Comparison of ENCODE assay signal across 1 fruit fly cellular context in genomic region chr2L:9449257-9449972, dm6.
TF ChIP-seq lines count a peak whose summit lies in the region.

No protein-coding gene starts in this region.

TF ChIP-seq in whole organism, embryonic, 481 proteins besides CTCF, POLR2A, EP300 and RAD21 (continued from another document and continues in another):
- TF ChIP-seq CG7786 (GFP tag; optimal IDR thresholded peaks at IDR 0.05; lab: Kevin White, UChicago) (peak; percentile 85), Ptx1 (GFP tag; IDR thresholded peaks at IDR 0.05; lab: Robert Waterston, UW) (peak; percentile 97), odd (GFP tag; optimal IDR thresholded peaks at IDR 0.05; lab: Kevin White, UChicago) (peak; percentile 88), Nf-YA (GFP tag; IDR thresholded peaks at IDR 0.05; lab: Robert Waterston, UW) (no peak; the same call in 1 of the 2 replicates), Asciz (GFP tag; optimal IDR thresholded peaks at IDR 0.05; lab: Kevin White, UChicago) (peak; percentile 92), Hand (GFP tag; optimal IDR thresholded peaks at IDR 0.05; lab: Kevin White, UChicago) (peak; percentile 89), pnt (GFP tag; optimal IDR thresholded peaks at IDR 0.05; lab: Kevin White, UChicago) (peak; percentile 59), CG14667 (GFP tag; IDR thresholded peaks at IDR 0.05; lab: Robert Waterston, UW) (peak; percentile 92), CG18011 (GFP tag; optimal IDR thresholded peaks at IDR 0.05; lab: Kevin White, UChicago) (peak; percentile 73), mirr (GFP tag; optimal IDR thresholded peaks at IDR 0.05; lab: Kevin White, UChicago) (peak; percentile 84), CG4424 (GFP tag; optimal IDR thresholded peaks at IDR 0.05; lab: Kevin White, UChicago) (peak; percentile 95), org-1 (GFP tag; optimal IDR thresholded peaks at IDR 0.05; lab: Kevin White, UChicago) (peak; percentile 94), Adf1 (GFP tag; IDR thresholded peaks at IDR 0.05; lab: Robert Waterston, UW) (peak; percentile 78), CG17186 (GFP tag; optimal IDR thresholded peaks at IDR 0.05; lab: Kevin White, UChicago) (peak; percentile 71), Doc2 (GFP tag; IDR thresholded peaks at IDR 0.05; lab: Robert Waterston, UW) (no peak; the same call in 1 of the 2 replicates), CG10543 (GFP tag; optimal IDR thresholded peaks at IDR 0.05; lab: Kevin White, UChicago) (peak; percentile 97), Dfd (GFP tag; optimal IDR thresholded peaks at IDR 0.05; lab: Kevin White, UChicago) (no peak), Pdp1 (GFP tag; optimal IDR thresholded peaks at IDR 0.05; lab: Kevin White, UChicago) (peak; percentile 70 to 91), CG9797 (GFP tag; optimal IDR thresholded peaks at IDR 0.05; lab: Kevin White, UChicago) (peak; percentile 20), CG17612 (GFP tag; IDR thresholded peaks at IDR 0.05; lab: Robert Waterston, UW) (peak; percentile 75; the same call in 1 of the 2 replicates), knrl (GFP tag; IDR thresholded peaks at IDR 0.05; lab: Robert Waterston, UW; ENCODE audit: partially characterized antibody) (no peak), pita (GFP tag; optimal IDR thresholded peaks at IDR 0.05; lab: Kevin White, UChicago) (no peak), sc (optimal IDR thresholded peaks at IDR 0.05; lab: Kevin White, UChicago) (no peak), sc (GFP tag; optimal IDR thresholded peaks at IDR 0.05; lab: Kevin White, UChicago) (peak; percentile 96), CG5180 (GFP tag; optimal IDR thresholded peaks at IDR 0.05; lab: Kevin White, UChicago) (peak; percentile 88), ken (GFP tag; IDR thresholded peaks at IDR 0.05; lab: Robert Waterston, UW) (peak; percentile 93), Spps (tag; optimal IDR thresholded peaks at IDR 0.05; lab: Kevin White, UChicago) (peak; percentile 92), gem (tag; optimal IDR thresholded peaks at IDR 0.05; lab: Kevin White, UChicago) (peak; percentile 97), yki (optimal IDR thresholded peaks at IDR 0.05; lab: Kevin White, UChicago) (peak; percentile 50), Optix (GFP tag; IDR thresholded peaks at IDR 0.05; lab: Robert Waterston, UW) (peak; percentile 95), CG8281 (tag; optimal IDR thresholded peaks at IDR 0.05; lab: Kevin White, UChicago) (peak; percentile 86), pum (GFP tag; optimal IDR thresholded peaks at IDR 0.05; lab: Kevin White, UChicago) (peak; percentile 89), Scr (GFP tag; IDR thresholded peaks at IDR 0.05; lab: Robert Waterston, UW; ENCODE audit: partially characterized antibody) (peak; percentile 32; the same call in 1 of the 2 replicates), Nf-YB (GFP tag; optimal IDR thresholded peaks at IDR 0.05; lab: Kevin White, UChicago) (peak; percentile 81), Xbp1 (GFP tag; optimal IDR thresholded peaks at IDR 0.05; lab: Kevin White, UChicago) (peak; percentile 95), run (tag; optimal IDR thresholded peaks at IDR 0.05; lab: Kevin White, UChicago) (peak; percentile 93), CG18599 (GFP tag; optimal IDR thresholded peaks at IDR 0.05; lab: Kevin White, UChicago) (peak; percentile 96), Trl (optimal IDR thresholded peaks at IDR 0.05; lab: Kevin White, UChicago) (peak; percentile 92 to 95), Trl (GFP tag; optimal IDR thresholded peaks at IDR 0.05; lab: Kevin White, UChicago) (peak; percentile 91), PHDP (tag; optimal IDR thresholded peaks at IDR 0.05; lab: Kevin White, UChicago) (peak; percentile 93), CG9215 (GFP tag; IDR thresholded peaks at IDR 0.05; lab: Robert Waterston, UW) (peak; percentile 96), BtbVII (GFP tag; optimal IDR thresholded peaks at IDR 0.05; lab: Kevin White, UChicago) (peak; percentile 93), CG8765 (GFP tag; IDR thresholded peaks at IDR 0.05; lab: Robert Waterston, UW) (peak; percentile 95), nom (GFP tag; optimal IDR thresholded peaks at IDR 0.05; lab: Kevin White, UChicago) (peak; percentile 93), CG7556 (GFP tag; optimal IDR thresholded peaks at IDR 0.05; lab: Kevin White, UChicago) (peak; percentile 97), CG18262 (tag; optimal IDR thresholded peaks at IDR 0.05; lab: Kevin White, UChicago) (peak; percentile 98), z (GFP tag; IDR thresholded peaks at IDR 0.05; lab: Robert Waterston, UW) (peak; percentile 95), emc (GFP tag; optimal IDR thresholded peaks at IDR 0.05; lab: Kevin White, UChicago) (peak; percentile 38), sisA (GFP tag; IDR thresholded peaks at IDR 0.05; lab: Robert Waterston, UW) (peak; percentile 95), cato (GFP tag; optimal IDR thresholded peaks at IDR 0.05; lab: Kevin White, UChicago; ENCODE audit: borderline replicate concordance) (peak; percentile 89), CG8944 (GFP tag; optimal IDR thresholded peaks at IDR 0.05; lab: Kevin White, UChicago) (peak; percentile 58), Side (GFP tag; optimal IDR thresholded peaks at IDR 0.05; lab: Kevin White, UChicago) (peak; percentile 85), CG32532 (GFP tag; IDR thresholded peaks at IDR 0.05; lab: Robert Waterston, UW) (peak; percentile 95), crp (GFP tag; optimal IDR thresholded peaks at IDR 0.05; lab: Kevin White, UChicago) (peak in 1 of 2 experiments; percentile 70), tap (tag; optimal IDR thresholded peaks at IDR 0.05; lab: Kevin White, UChicago) (peak; percentile 90), hth (optimal IDR thresholded peaks at IDR 0.05; lab: Kevin White, UChicago) (no peak), CG7372 (GFP tag; IDR thresholded peaks at IDR 0.05; lab: Robert Waterston, UW) (peak; percentile 96), sug (tag; optimal IDR thresholded peaks at IDR 0.05; lab: Kevin White, UChicago) (peak; percentile 96), B-H1 (GFP tag; IDR thresholded peaks at IDR 0.05; lab: Robert Waterston, UW) (peak; percentile 89), H15 (GFP tag; IDR thresholded peaks at IDR 0.05; lab: Robert Waterston, UW) (peak; percentile 92), CG15269 (tag; optimal IDR thresholded peaks at IDR 0.05; lab: Kevin White, UChicago) (peak; percentile 93), chm (GFP tag; IDR thresholded peaks at IDR 0.05; lab: Robert Waterston, UW) (peak; percentile 75), croc (GFP tag; conservative IDR thresholded peaks at IDR 0.05; lab: Robert Waterston, UW) (peak; percentile 98), Atf6 (GFP tag; IDR thresholded peaks at IDR 0.05; lab: Robert Waterston, UW) (peak; percentile 97), sim (GFP tag; IDR thresholded peaks at IDR 0.05; lab: Robert Waterston, UW) (peak; percentile 89), CG17829 (tag; optimal IDR thresholded peaks at IDR 0.05; lab: Kevin White, UChicago) (peak; percentile 98), Dad (GFP tag; optimal IDR thresholded peaks at IDR 0.05; lab: Kevin White, UChicago) (peak; percentile 60), Ets65A (GFP tag; lab: Kevin White, UChicago) (peak; percentile 99), Mrtf (GFP tag; IDR thresholded peaks at IDR 0.05; lab: Robert Waterston, UW) (peak; percentile 95), lbe (GFP tag; optimal IDR thresholded peaks at IDR 0.05; lab: Kevin White, UChicago) (peak; percentile 93), ash1 (GFP tag; optimal IDR thresholded peaks at IDR 0.05; lab: Kevin White, UChicago) (no peak), CG12236 (GFP tag; optimal IDR thresholded peaks at IDR 0.05; lab: Kevin White, UChicago) (peak; percentile 72), grau (tag; optimal IDR thresholded peaks at IDR 0.05; lab: Kevin White, UChicago) (peak; percentile 95), gsb (GFP tag; IDR thresholded peaks at IDR 0.05; lab: Robert Waterston, UW) (peak; percentile 87), klu (GFP tag; IDR thresholded peaks at IDR 0.05; lab: Robert Waterston, UW) (peak; percentile 96; the same call in 1 of the 2 replicates), Hsf (GFP tag; optimal IDR thresholded peaks at IDR 0.05; lab: Kevin White, UChicago) (peak; percentile 90), Stat92E (GFP tag; optimal IDR thresholded peaks at IDR 0.05; lab: Kevin White, UChicago) (peak in 1 of 3 experiments; percentile 86), CG14014 (GFP tag; IDR thresholded peaks at IDR 0.05; lab: Robert Waterston, UW) (peak; percentile 95), luna (GFP tag; optimal IDR thresholded peaks at IDR 0.05; lab: Kevin White, UChicago) (peak; percentile 37), D (optimal IDR thresholded peaks at IDR 0.05; lab: Kevin White, UChicago) (no peak), D (GFP tag; optimal IDR thresholded peaks at IDR 0.05; lab: Kevin White, UChicago) (peak; percentile 99), CG17359 (tag; optimal IDR thresholded peaks at IDR 0.05; lab: Kevin White, UChicago) (peak; percentile 91), CG3995 (GFP tag; optimal IDR thresholded peaks at IDR 0.05; lab: Kevin White, UChicago) (peak; percentile 71), Bdp1 (GFP tag; optimal IDR thresholded peaks at IDR 0.05; lab: Kevin White, UChicago) (peak; percentile 74), hkb (optimal IDR thresholded peaks at IDR 0.05; lab: Kevin White, UChicago) (peak; percentile 53), hkb (GFP tag; IDR thresholded peaks at IDR 0.05; lab: Robert Waterston, UW) (peak; percentile 95), Hr78 (GFP tag; optimal IDR thresholded peaks at IDR 0.05; lab: Kevin White, UChicago) (peak in 1 of 2 experiments; percentile 59), crol (GFP tag; IDR thresholded peaks at IDR 0.05; lab: Robert Waterston, UW) (peak; percentile 42; the same call in 1 of the 2 replicates), kay (GFP tag; optimal IDR thresholded peaks at IDR 0.05; lab: Kevin White, UChicago) (peak; percentile 95), CG17912 (GFP tag; optimal IDR thresholded peaks at IDR 0.05; lab: Kevin White, UChicago) (peak; percentile 78), CG1832 (GFP tag; optimal IDR thresholded peaks at IDR 0.05; lab: Kevin White, UChicago) (peak; percentile 78), CG16813 (GFP tag; IDR thresholded peaks at IDR 0.05; lab: Robert Waterston, UW; ENCODE audit: partially characterized antibody) (peak; percentile 37; the same call in 1 of the 3 replicates), schlank (tag; optimal IDR thresholded peaks at IDR 0.05; lab: Kevin White, UChicago) (peak; percentile 87), CG6689 (GFP tag; IDR thresholded peaks at IDR 0.05; lab: Robert Waterston, UW) (peak; percentile 97), BEAF-32 (GFP tag; optimal IDR thresholded peaks at IDR 0.05; lab: Kevin White, UChicago) (peak; percentile 29), C15 (GFP tag; IDR thresholded peaks at IDR 0.05; lab: Robert Waterston, UW) (peak; percentile 90), CG14050 (GFP tag; IDR thresholded peaks at IDR 0.05; lab: Robert Waterston, UW) (peak; percentile 92), gro (GFP tag; optimal IDR thresholded peaks at IDR 0.05; lab: Kevin White, UChicago) (no peak), bowl (GFP tag; IDR thresholded peaks at IDR 0.05; lab: Robert Waterston, UW) (peak; percentile 88), ab (GFP tag; optimal IDR thresholded peaks at IDR 0.05; lab: Kevin White, UChicago) (peak; percentile 61), Dek (tag; optimal IDR thresholded peaks at IDR 0.05; lab: Kevin White, UChicago) (peak; percentile 95), inv (GFP tag; IDR thresholded peaks at IDR 0.05; lab: Robert Waterston, UW; ENCODE audit: partially characterized antibody) (no peak), CG12391 (tag; optimal IDR thresholded peaks at IDR 0.05; lab: Kevin White, UChicago) (peak; percentile 97), stwl (tag; optimal IDR thresholded peaks at IDR 0.05; lab: Kevin White, UChicago) (peak; percentile 30), CG34376 (GFP tag; optimal IDR thresholded peaks at IDR 0.05; lab: Kevin White, UChicago) (peak; percentile 94), ERR (GFP tag; optimal IDR thresholded peaks at IDR 0.05; lab: Kevin White, UChicago) (peak; percentile 45), mld (GFP tag; IDR thresholded peaks at IDR 0.05; lab: Robert Waterston, UW; ENCODE audit: partially characterized antibody) (no peak), Xrp1 (GFP tag; IDR thresholded peaks at IDR 0.05; lab: Robert Waterston, UW) (peak; percentile 98), tin (GFP tag; optimal IDR thresholded peaks at IDR 0.05; lab: Kevin White, UChicago) (peak; percentile 97), Dll (GFP tag; IDR thresholded peaks at IDR 0.05; lab: Robert Waterston, UW; ENCODE audit: partially characterized antibody) (no peak), Awh (GFP tag; IDR thresholded peaks at IDR 0.05; lab: Robert Waterston, UW) (peak; percentile 94), crc (GFP tag; optimal IDR thresholded peaks at IDR 0.05; lab: Kevin White, UChicago) (no peak), CG10431 (GFP tag; optimal IDR thresholded peaks at IDR 0.05; lab: Kevin White, UChicago) (peak; percentile 87), so (GFP tag; IDR thresholded peaks at IDR 0.05; lab: Robert Waterston, UW) (peak; percentile 96; the same call in 2 of the 3 replicates), jumu (GFP tag; optimal IDR thresholded peaks at IDR 0.05; lab: Kevin White, UChicago) (no peak), Ada2b (GFP tag; IDR thresholded peaks at IDR 0.05; lab: Robert Waterston, UW) (peak; percentile 85), ATbp (GFP tag; optimal IDR thresholded peaks at IDR 0.05; lab: Kevin White, UChicago) (peak; percentile 93), CG6654 (GFP tag; optimal IDR thresholded peaks at IDR 0.05; lab: Kevin White, UChicago) (peak; percentile 85), ranshi (GFP tag; IDR thresholded peaks at IDR 0.05; lab: Robert Waterston, UW) (peak; percentile 93), CG16779 (GFP tag; IDR thresholded peaks at IDR 0.05; lab: Robert Waterston, UW) (peak; percentile 54; the same call in 1 of the 2 replicates), Eip74EF (GFP tag; optimal IDR thresholded peaks at IDR 0.05; lab: Kevin White, UChicago) (peak in 1 of 2 experiments; percentile 92), CG16815 (GFP tag; optimal IDR thresholded peaks at IDR 0.05; lab: Kevin White, UChicago) (peak; percentile 95), grn (GFP tag; optimal IDR thresholded peaks at IDR 0.05; lab: Kevin White, UChicago) (peak; percentile 23), corto (GFP tag; optimal IDR thresholded peaks at IDR 0.05; lab: Kevin White, UChicago) (peak; percentile 91), CG10366 (GFP tag; IDR thresholded peaks at IDR 0.05; lab: Robert Waterston, UW) (peak; percentile 98), CG9817 (tag; optimal IDR thresholded peaks at IDR 0.05; lab: Kevin White, UChicago) (peak; percentile 92), Nf-YC (tag; optimal IDR thresholded peaks at IDR 0.05; lab: Kevin White, UChicago) (peak; percentile 88), kni (GFP tag; optimal IDR thresholded peaks at IDR 0.05; lab: Kevin White, UChicago) (peak; percentile 94), NK7.1 (GFP tag; optimal IDR thresholded peaks at IDR 0.05; lab: Kevin White, UChicago) (peak; percentile 38), salm (tag; optimal IDR thresholded peaks at IDR 0.05; lab: Kevin White, UChicago) (peak; percentile 84), toy (GFP tag; IDR thresholded peaks at IDR 0.05; lab: Robert Waterston, UW) (peak; percentile 91)
